Worm (Caenorhabditis elegans) whole organism, L2 larva: ENCODE results near the gene Y55F3BL.4.

Source experiments
- C34F6.9 ChIP-seq: fragments of 150-350 bp; optimal IDR thresholded peaks from 2 replicates; lab custom pipeline; 2014; ENCODE audit warnings: missing biosample characterization, missing genetic modification characterization
- F13H6.1 ChIP-seq: sonication (generic microtip); optimal IDR thresholded peaks from 2 replicates; lab custom pipeline; 2016; ENCODE audit warnings: missing genetic modification characterization, missing compliant biosample characterization
- R02D3.7 ChIP-seq: fragments of 150-350 bp; optimal IDR thresholded peaks from 2 replicates; lab custom pipeline; 2014; ENCODE audit warnings: missing biosample characterization, missing genetic modification characterization
- Y55F3AM.14 ChIP-seq: fragments of 200-800 bp; sonication (Bioruptor generic); optimal IDR thresholded peaks from 2 replicates; lab custom pipeline; 2018; ENCODE audit warnings: mild to moderate bottlenecking, missing genetic modification characterization, missing compliant biosample characterization
- alr-1 ChIP-seq: fragments of 150-350 bp; optimal IDR thresholded peaks from 2 replicates; lab custom pipeline; 2014; ENCODE audit warnings: missing biosample characterization, missing genetic modification characterization
- aly-2 ChIP-seq: fragments of 150-350 bp; optimal IDR thresholded peaks from 2 replicates; lab custom pipeline; 2014; ENCODE audit warnings: missing biosample characterization, missing genetic modification characterization
- blmp-1 ChIP-seq: sonication (generic microtip); optimal IDR thresholded peaks from 2 replicates; lab custom pipeline; 2017; ENCODE audit warnings: missing genetic modification characterization, mild to moderate bottlenecking, missing compliant biosample characterization, antibody characterized with exemption, moderate library complexity; ENCODE audit not compliant: insufficient read depth
- crh-2 ChIP-seq: sonication (generic microtip); optimal IDR thresholded peaks from 2 replicates; lab custom pipeline; 2017; ENCODE audit warnings: missing biosample characterization, missing genetic modification characterization
- egl-27 ChIP-seq: sonication (generic microtip); optimal IDR thresholded peaks from 3 replicates; lab custom pipeline; 2017; ENCODE audit warnings: missing biosample characterization, missing genetic modification reagents, missing genetic modification characterization
- elt-1 ChIP-seq: fragments of 150-350 bp; optimal IDR thresholded peaks from 2 replicates; lab custom pipeline; 2014; ENCODE audit warnings: missing biosample characterization, missing genetic modification characterization
- elt-3 ChIP-seq: sonication (generic microtip); optimal IDR thresholded peaks from 2 replicates; lab custom pipeline; 2017; ENCODE audit warnings: missing biosample characterization, missing genetic modification characterization
- fos-1 ChIP-seq: fragments of 150-350 bp; optimal IDR thresholded peaks from 2 replicates; lab custom pipeline; 2014; ENCODE audit warnings: missing biosample characterization, missing genetic modification characterization
- gmeb-1 ChIP-seq: fragments of 150-350 bp; optimal IDR thresholded peaks from 2 replicates; lab custom pipeline; 2014; ENCODE audit warnings: missing biosample characterization, missing genetic modification characterization
- lin-11 ChIP-seq: fragments of 150-350 bp; sonication (generic microtip); optimal IDR thresholded peaks from 2 replicates; lab custom pipeline; 2014; ENCODE audit warnings: missing biosample characterization, missing genetic modification characterization, inconsistent platforms, mixed read lengths
- lin-13 ChIP-seq: fragments of 150-350 bp; optimal IDR thresholded peaks from 2 replicates; lab custom pipeline; 2014; ENCODE audit warnings: missing biosample characterization, missing genetic modification reagents, missing genetic modification characterization
- lin-39 ChIP-seq: fragments of 150-350 bp; optimal IDR thresholded peaks from 2 replicates; lab custom pipeline; 2014; ENCODE audit warnings: missing biosample characterization, missing genetic modification reagents, missing genetic modification characterization
- lsy-2 ChIP-seq, 2 experiments: fragments of 150-350 bp in 1 of 2; sonication (generic microtip) in 1 of 2; optimal IDR thresholded peaks; 2 replicates each; lab custom pipeline; 2014 to 2017; ENCODE audit warnings: missing biosample characterization in 2 of 2, missing genetic modification characterization in 2 of 2
- mab-5 ChIP-seq: fragments of 150-350 bp; optimal IDR thresholded peaks from 2 replicates; lab custom pipeline; 2014; ENCODE audit warnings: missing biosample characterization, missing genetic modification characterization
- mbf-1 ChIP-seq: sonication (generic microtip); optimal IDR thresholded peaks from 2 replicates; lab custom pipeline; 2017; ENCODE audit warnings: missing biosample characterization, missing genetic modification characterization
- mdl-1 ChIP-seq, 2 experiments: fragments of 150-350 bp in 1 of 2; sonication (generic microtip) in 1 of 2; optimal IDR thresholded peaks; 2 replicates each; lab custom pipeline; 2017; ENCODE audit warnings: missing biosample characterization in 2 of 2, missing genetic modification characterization in 2 of 2
- nhr-10 ChIP-seq: sonication (generic microtip); optimal IDR thresholded peaks from 2 replicates; lab custom pipeline; 2017; ENCODE audit warnings: missing biosample characterization, missing genetic modification characterization
- nhr-12 ChIP-seq: fragments of 150-350 bp; optimal IDR thresholded peaks from 2 replicates; lab custom pipeline; 2014; ENCODE audit warnings: missing biosample characterization, missing genetic modification characterization
- nhr-129 ChIP-seq: fragments of 150-350 bp; optimal IDR thresholded peaks from 2 replicates; lab custom pipeline; 2014; ENCODE audit warnings: missing biosample characterization, missing genetic modification characterization
- nhr-21 ChIP-seq: fragments of 150-350 bp; optimal IDR thresholded peaks from 2 replicates; lab custom pipeline; 2014; ENCODE audit warnings: missing biosample characterization, missing genetic modification characterization
- nhr-23 ChIP-seq: fragments of 150-350 bp; optimal IDR thresholded peaks from 2 replicates; lab custom pipeline; 2014; ENCODE audit warnings: missing biosample characterization, missing genetic modification reagents, missing genetic modification characterization
- nhr-25 ChIP-seq: fragments of 150-350 bp; sonication (generic microtip); optimal IDR thresholded peaks from 3 replicates; lab custom pipeline; 2014; ENCODE audit warnings: missing biosample characterization, missing genetic modification characterization
- nhr-6 ChIP-seq: fragments of 150-350 bp; optimal IDR thresholded peaks from 2 replicates; lab custom pipeline; 2014; ENCODE audit warnings: missing biosample characterization, missing genetic modification characterization
- nhr-77 ChIP-seq: fragments of 150-350 bp; optimal IDR thresholded peaks from 2 replicates; lab custom pipeline; 2014; ENCODE audit warnings: missing biosample characterization, missing genetic modification characterization
- sem-4 ChIP-seq: fragments of 150-350 bp; optimal IDR thresholded peaks from 2 replicates; lab custom pipeline; 2014; ENCODE audit warnings: missing biosample characterization, missing genetic modification reagents, missing genetic modification characterization
- skn-1 ChIP-seq: sonication (generic microtip); optimal IDR thresholded peaks from 2 replicates; lab custom pipeline; 2017; ENCODE audit warnings: missing biosample characterization, missing genetic modification characterization
- sma-3 ChIP-seq: sonication (generic microtip); optimal IDR thresholded peaks from 2 replicates; lab custom pipeline; 2016; ENCODE audit warnings: missing genetic modification reagents, missing genetic modification characterization, missing compliant biosample characterization
- sma-9 ChIP-seq, 2 experiments: fragments of 150-350 bp in 1 of 2; sonication (generic microtip) in 1 of 2; optimal IDR thresholded peaks; 2 replicates each; lab custom pipeline; 2014 to 2016; ENCODE audit warnings: missing genetic modification characterization in 2 of 2, mild to moderate bottlenecking in 1 of 2, missing biosample characterization in 1 of 2, missing compliant biosample characterization in 1 of 2, missing genetic modification reagents in 1 of 2, moderate library complexity in 1 of 2
- unc-55 ChIP-seq: fragments of 150-350 bp; sonication (generic microtip); optimal IDR thresholded peaks from 3 replicates; lab custom pipeline; 2014; ENCODE audit warnings: missing biosample characterization, missing genetic modification reagents, missing genetic modification characterization
- unc-62 ChIP-seq: fragments of 150-350 bp; optimal IDR thresholded peaks from 2 replicates; lab custom pipeline; 2014; ENCODE audit warnings: missing biosample characterization, missing genetic modification reagents, missing genetic modification characterization
- zag-1 ChIP-seq: fragments of 150-350 bp; optimal IDR thresholded peaks from 2 replicates; lab custom pipeline; 2014; ENCODE audit warnings: missing biosample characterization, missing genetic modification characterization
- ztf-11 ChIP-seq: sonication (generic microtip); optimal IDR thresholded peaks from 2 replicates; lab custom pipeline; 2017; ENCODE audit warnings: missing biosample characterization, missing genetic modification characterization
- ztf-4 ChIP-seq: fragments of 150-350 bp; optimal IDR thresholded peaks from 2 replicates; lab custom pipeline; 2014; ENCODE audit warnings: missing biosample characterization, missing genetic modification characterization

The Y55F3BL.4 gene

DNA sequence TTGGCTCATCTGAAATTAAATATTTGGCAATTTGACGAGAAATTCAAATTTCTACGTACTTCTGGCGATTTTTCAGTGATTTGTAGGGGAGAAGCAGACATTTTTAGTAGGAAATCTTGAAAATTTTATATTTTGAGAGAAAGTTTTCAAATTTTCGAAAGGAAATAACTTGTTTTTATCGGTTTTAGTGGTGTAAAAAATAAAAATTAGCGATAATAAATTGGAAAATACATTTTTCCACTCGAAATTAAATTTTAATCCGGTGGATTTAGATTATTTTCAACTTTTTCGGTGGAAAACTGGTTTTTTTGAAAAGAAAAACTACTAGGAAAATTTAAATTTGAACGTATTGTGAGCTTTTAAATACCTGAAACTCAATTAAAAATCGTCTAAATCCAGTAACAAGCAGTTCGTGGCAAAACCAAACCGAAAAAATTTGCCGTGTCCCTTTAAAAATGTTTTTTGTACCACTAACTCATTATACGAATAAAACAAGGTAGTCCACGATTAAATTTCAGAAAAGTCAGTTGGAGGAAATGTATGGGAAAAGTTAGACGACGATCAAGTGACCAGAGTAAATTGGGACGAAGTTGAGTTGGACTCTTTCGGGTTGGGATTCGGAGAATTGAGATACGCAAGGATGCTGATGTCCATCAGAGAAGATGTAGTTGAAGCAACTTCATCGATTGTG, 27.0 kb downstream of the Y55F3BL.4 start, which contains the start of the genes madf-1 and Y55F3BR.10:
Gene madf-1 (minus strand): TSS at position 101 of the 691 bp plus-strand sequence.
Gene Y55F3BR.10 (plus strand): TSS at position 641 of the 691 bp plus-strand sequence.
- TF ChIP-seq sem-4 (tag; lab: Kevin White, UChicago) (no peak), nhr-6 (tag; lab: Kevin White, UChicago) (no peak), egl-27 (tag; lab: Kevin White, UChicago) (no peak), F13H6.1 (no peak), nhr-23 (tag; lab: Kevin White, UChicago) (no peak), alr-1 (tag; lab: Kevin White, UChicago) (no peak), elt-3 (tag; lab: Kevin White, UChicago) (no peak)
- TF ChIP-seq, all 48 proteins: peak for 0

DNA sequence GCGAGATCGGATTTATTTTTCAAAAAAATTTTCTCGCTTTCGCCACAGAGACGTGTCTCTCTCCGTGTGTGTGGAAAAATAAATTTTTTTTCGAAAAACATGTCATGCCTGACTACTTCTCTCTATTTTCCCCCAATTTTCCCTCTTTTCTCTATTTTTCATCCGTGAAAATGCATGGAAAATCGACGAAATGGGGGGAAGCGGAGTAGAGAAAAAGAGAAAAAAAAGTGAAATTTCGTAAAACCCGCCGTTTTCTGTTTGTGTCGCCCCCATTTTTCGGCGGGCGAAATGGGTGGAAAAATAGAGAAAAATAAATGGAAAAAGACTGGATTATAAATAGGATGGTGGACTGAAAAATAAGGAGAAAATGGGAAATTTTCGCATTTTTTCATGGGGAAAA, 28.6 kb downstream of the Y55F3BL.4 start:
- no peak for TF ChIP-seq ztf-11 (tag; lab: Kevin White, UChicago)
- no peak for TF ChIP-seq nhr-12 (tag; lab: Kevin White, UChicago)
- peak in 1 of 2 experiments; percentile 1 for TF ChIP-seq lsy-2 (tag; optimal IDR thresholded peaks at IDR 0.05; lab: Kevin White, UChicago)
- TF ChIP-seq C34F6.9 (tag; lab: Kevin White, UChicago): peak; percentile 20
- no peak for TF ChIP-seq mab-5 (tag; lab: Kevin White, UChicago)
- TF ChIP-seq nhr-6 (tag; lab: Kevin White, UChicago): no peak
- no peak for TF ChIP-seq blmp-1

ce11 chrIV:842095-842494, 37.2 kb downstream of the Y55F3BL.4 start, which contains the start of gene Y55F3BR.6:
Gene Y55F3BR.6, minus strand, starts transcription at chrIV:842126.
- TF ChIP-seq lsy-2 (tag; optimal IDR thresholded peaks at IDR 0.05; lab: Kevin White, UChicago) (no peak), sem-4 (tag; lab: Kevin White, UChicago) (no peak), skn-1 (tag; lab: Kevin White, UChicago) (no peak), gmeb-1 (no peak), unc-55 (GFP tag; lab: Kevin White, UChicago) (no peak), unc-62 (no peak), lin-13 (no peak), nhr-77 (tag; lab: Kevin White, UChicago) (no peak), elt-1 (tag; lab: Kevin White, UChicago) (no peak), zag-1 (no peak), lin-39 (tag; lab: Kevin White, UChicago) (no peak), Y55F3AM.14 (GFP tag; lab: Kevin White, UChicago) (no peak), nhr-23 (tag; lab: Kevin White, UChicago) (no peak), nhr-6 (tag; lab: Kevin White, UChicago) (no peak), ztf-4 (tag; lab: Kevin White, UChicago) (no peak), nhr-21 (no peak), mbf-1 (tag; lab: Kevin White, UChicago) (no peak), mab-5 (tag; lab: Kevin White, UChicago) (no peak), R02D3.7 (no peak), nhr-10 (tag; lab: Kevin White, UChicago) (no peak)

DNA sequence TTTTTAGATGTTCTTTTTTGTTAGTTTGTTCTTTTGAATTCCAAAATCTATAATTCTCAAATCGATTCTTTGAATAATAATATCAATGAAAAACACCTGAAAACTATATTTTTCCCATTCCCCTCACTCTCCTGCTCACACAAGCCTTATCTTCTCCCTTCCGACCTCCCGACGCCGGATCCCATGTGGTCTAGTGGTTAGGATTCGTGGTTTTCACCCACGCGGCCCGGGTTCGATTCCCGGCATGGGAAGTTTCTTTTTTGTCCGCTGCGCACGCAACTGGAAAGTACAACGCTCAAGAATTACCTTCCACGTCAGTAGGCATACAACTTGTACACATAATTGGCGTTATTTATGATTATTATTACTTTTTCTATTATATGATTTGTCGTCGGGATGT, 37.7 kb downstream of the Y55F3BL.4 start:
- TF ChIP-seq F13H6.1: peak; percentile 5
- peak; percentile 60 for TF ChIP-seq nhr-129
- peak; percentile 17 for TF ChIP-seq lin-13
- no peak for TF ChIP-seq lin-39 (tag; lab: Kevin White, UChicago)
- TF ChIP-seq nhr-25: peak; percentile 7
- TF ChIP-seq gmeb-1: peak; percentile 57
- no peak for TF ChIP-seq lin-11 (tag; lab: Kevin White, UChicago)
- no peak for TF ChIP-seq nhr-21
- TF ChIP-seq aly-2 (tag; lab: Kevin White, UChicago): no peak
- TF ChIP-seq sma-9 (GFP tag; optimal IDR thresholded peaks at IDR 0.05; lab: Kevin White, UChicago): peak; percentile 28
- TF ChIP-seq sma-9 (tag; optimal IDR thresholded peaks at IDR 0.05; lab: Kevin White, UChicago): no peak
- TF ChIP-seq fos-1 (tag; lab: Kevin White, UChicago): peak; percentile 49
- peak; percentile 51 for TF ChIP-seq crh-2 (tag; lab: Kevin White, UChicago)
- no peak for TF ChIP-seq nhr-12 (tag; lab: Kevin White, UChicago)
- TF ChIP-seq lsy-2 (tag; optimal IDR thresholded peaks at IDR 0.05; lab: Kevin White, UChicago): peak in 1 of 2 experiments; percentile 22
- peak; percentile 6 for TF ChIP-seq sma-3 (GFP tag; lab: Kevin White, UChicago)
- TF ChIP-seq unc-55 (GFP tag; lab: Kevin White, UChicago): peak; percentile 60
- no peak for TF ChIP-seq mdl-1 (tag; optimal IDR thresholded peaks at IDR 0.05; lab: Kevin White, UChicago)
- peak; percentile 47 for TF ChIP-seq C34F6.9 (tag; lab: Kevin White, UChicago)
- TF ChIP-seq, all 48 proteins: peak for 12
